Fruit fly (Drosophila melanogaster): ENCODE measurements around the gene TotF.
A peak's percentile ranks its signal among the peaks of the same experiment; 100 is the strongest.

Gene TotF

DNA sequence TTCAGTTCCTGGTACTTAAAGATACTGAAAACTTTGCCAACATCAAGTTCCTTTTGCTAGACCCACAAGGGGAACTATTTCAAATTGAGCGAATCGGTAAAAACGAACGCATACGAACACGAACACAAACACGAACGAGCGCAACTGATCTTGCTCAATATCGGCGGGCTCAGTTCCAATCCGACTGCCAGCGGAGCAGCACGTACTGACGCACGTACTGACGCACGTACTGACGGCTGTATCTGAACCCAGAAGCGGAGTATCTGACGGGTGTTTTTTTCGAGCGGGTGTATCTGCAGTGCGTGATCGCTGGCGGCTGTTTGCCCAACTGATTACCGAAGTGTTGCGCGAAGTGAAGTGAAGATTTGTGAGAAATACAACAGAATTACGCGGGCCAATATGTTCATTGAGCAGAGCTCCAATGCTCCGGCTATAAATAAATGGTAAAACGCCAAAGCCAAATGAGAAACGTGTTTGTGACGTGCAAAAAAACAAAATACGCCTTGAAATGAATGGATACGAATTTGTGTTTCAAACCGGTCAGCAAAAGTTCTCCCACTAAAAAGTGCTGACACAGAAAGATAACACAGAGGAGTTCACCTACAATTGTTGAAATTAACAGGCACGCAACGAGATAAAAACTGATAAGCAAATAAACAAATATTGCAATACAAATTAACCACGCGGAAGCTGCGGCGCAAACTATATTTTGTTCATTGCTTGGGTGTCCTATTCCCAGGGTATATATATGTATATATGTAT is 23.1 kb upstream of the TotF start (continued):
- TF ChIP-seq CG12219 (GFP tag; optimal IDR thresholded peaks at IDR 0.05) (peak; percentile 36), Taf1 (GFP tag; IDR thresholded peaks at IDR 0.05) (no peak), Myb (GFP tag; optimal IDR thresholded peaks at IDR 0.05) (no peak), ab (GFP tag; optimal IDR thresholded peaks at IDR 0.05) (no peak), CG12391 (tag; optimal IDR thresholded peaks at IDR 0.05) (no peak), CG7357 (GFP tag; IDR thresholded peaks at IDR 0.05) (no peak), slbo (GFP tag; IDR thresholded peaks at IDR 0.05) (peak; percentile 44), CG7786 (GFP tag; optimal IDR thresholded peaks at IDR 0.05) (no peak), CG32772 (GFP tag; IDR thresholded peaks at IDR 0.05) (no peak), dpn (GFP tag; optimal IDR thresholded peaks at IDR 0.05) (no peak), bsh (GFP tag; optimal IDR thresholded peaks at IDR 0.05) (peak; percentile 1 to 20), CG15011 (GFP tag; optimal IDR thresholded peaks at IDR 0.05) (no peak), pzg (GFP tag; optimal IDR thresholded peaks at IDR 0.05) (no peak), usp (GFP tag; optimal IDR thresholded peaks at IDR 0.05) (no peak), kah (GFP tag; optimal IDR thresholded peaks at IDR 0.05) (no peak), az2 (GFP tag; optimal IDR thresholded peaks at IDR 0.05) (no peak), cwo (GFP tag; optimal IDR thresholded peaks at IDR 0.05) (peak; percentile 44), Chrac-16 (GFP tag; optimal IDR thresholded peaks at IDR 0.05) (no peak), Elba2 (GFP tag; optimal IDR thresholded peaks at IDR 0.05) (no peak), ci (GFP tag; IDR thresholded peaks at IDR 0.05) (peak; percentile 80; the same call in 2 of the 3 replicates), CG10654 (GFP tag; optimal IDR thresholded peaks at IDR 0.05) (no peak), E2f2 (GFP tag; IDR thresholded peaks at IDR 0.05) (peak; percentile 29; the same call in 1 of the 2 replicates), mld (GFP tag; IDR thresholded peaks at IDR 0.05; ENCODE audit: partially characterized antibody) (no peak), CG14710 (tag; optimal IDR thresholded peaks at IDR 0.05) (no peak), psq (GFP tag; optimal IDR thresholded peaks at IDR 0.05) (no peak), CG17612 (GFP tag; IDR thresholded peaks at IDR 0.05) (no peak), CG7372 (GFP tag; IDR thresholded peaks at IDR 0.05) (no peak), ham (GFP tag; IDR thresholded peaks at IDR 0.05) (no peak; the same call in 1 of the 2 replicates), BtbVII (GFP tag; optimal IDR thresholded peaks at IDR 0.05) (no peak), HmgZ (tag; optimal IDR thresholded peaks at IDR 0.05) (peak; percentile 70), CG6813 (GFP tag; optimal IDR thresholded peaks at IDR 0.05) (peak; percentile 6), Sry-δ (GFP tag; optimal IDR thresholded peaks at IDR 0.05) (no peak), Hmr (GFP tag; optimal IDR thresholded peaks at IDR 0.05) (peak; percentile 60), Scr (GFP tag; IDR thresholded peaks at IDR 0.05; ENCODE audit: partially characterized antibody) (peak; percentile 40; the same call in 1 of the 2 replicates), HmgD (GFP tag; optimal IDR thresholded peaks at IDR 0.05) (no peak), lbe (GFP tag; optimal IDR thresholded peaks at IDR 0.05) (no peak), mirr (GFP tag; optimal IDR thresholded peaks at IDR 0.05) (peak; percentile 33), sens-2 (GFP tag; IDR thresholded peaks at IDR 0.05) (no peak), zfh1 (GFP tag; IDR thresholded peaks at IDR 0.05) (peak; percentile 46; the same call in 2 of the 3 replicates), CG5180 (GFP tag; optimal IDR thresholded peaks at IDR 0.05) (peak; percentile 80), schlank (tag; optimal IDR thresholded peaks at IDR 0.05) (no peak), CTCF (GFP tag; optimal IDR thresholded peaks at IDR 0.05) (no peak), lmd (GFP tag; IDR thresholded peaks at IDR 0.05) (no peak), prd (optimal IDR thresholded peaks at IDR 0.05) (no peak), prd (GFP tag; IDR thresholded peaks at IDR 0.05) (no peak), Opbp (GFP tag; IDR thresholded peaks at IDR 0.05; ENCODE audit: partially characterized antibody) (peak; percentile 60; the same call in 2 of the 3 replicates), CHES-1-like (GFP tag; optimal IDR thresholded peaks at IDR 0.05) (peak; percentile 9), gce (GFP tag; IDR thresholded peaks at IDR 0.05) (0 out of 3 replicates have a peak, but pooled peaks have one; percentile 45), crol (GFP tag; IDR thresholded peaks at IDR 0.05) (no peak), CG2875 (GFP tag; optimal IDR thresholded peaks at IDR 0.05) (no peak), CG2889 (GFP tag; IDR thresholded peaks at IDR 0.05) (no peak)

All from whole organism, embryonic.